Fruit fly (Drosophila melanogaster) whole organism, pupa: ENCODE data around the gene Ranbp21.

Source experiments
- CG10348 ChIP-seq: fragments of 200-800 bp; sonication (Bioruptor generic); IDR thresholded peaks from 2 replicates; pipeline ENCODE4 v1.3.6; 2022; ENCODE audit warnings: missing biosample characterization, missing genetic modification characterization
- CG13204 ChIP-seq: fragments of 200-800 bp; sonication (Bioruptor generic); optimal IDR thresholded peaks from 2 replicates; lab custom pipeline; 2018; ENCODE audit warnings: missing biosample characterization, mild to moderate bottlenecking, missing genetic modification characterization, moderate library complexity
- CG15710 ChIP-seq: fragments of 200-800 bp; sonication (Bioruptor generic); optimal IDR thresholded peaks from 2 replicates; lab custom pipeline; 2018; ENCODE audit warnings: missing biosample characterization, mild to moderate bottlenecking, missing genetic modification characterization, moderate library complexity
- CG17806 ChIP-seq: fragments of 200-800 bp; sonication (Bioruptor generic); optimal IDR thresholded peaks from 2 replicates; lab custom pipeline; 2018; ENCODE audit warnings: missing biosample characterization, mild to moderate bottlenecking, missing genetic modification characterization, moderate library complexity
- CG8159 ChIP-seq: fragments of 200-800 bp; sonication (Bioruptor generic); optimal IDR thresholded peaks from 3 replicates; lab custom pipeline; 2018; ENCODE audit warnings: missing biosample characterization, mild to moderate bottlenecking, missing genetic modification characterization, moderate library complexity
- CG8301 ChIP-seq: fragments of 200-800 bp; sonication (Bioruptor generic); optimal IDR thresholded peaks from 2 replicates; lab custom pipeline; 2018; ENCODE audit warnings: missing biosample characterization, mild to moderate bottlenecking, missing genetic modification characterization
- fd96Ca ChIP-seq: fragments of 200-800 bp; sonication (Bioruptor generic); IDR thresholded peaks from 3 replicates; pipeline ENCODE4 v1.3.6; 2022; ENCODE audit warnings: missing biosample characterization, missing genetic modification characterization
- rn ChIP-seq: fragments of 200-800 bp; sonication (Bioruptor generic); IDR thresholded peaks from 2 replicates; pipeline ENCODE4 v1.3.6; 2022; ENCODE audit warnings: missing biosample characterization, missing genetic modification characterization

DNA sequence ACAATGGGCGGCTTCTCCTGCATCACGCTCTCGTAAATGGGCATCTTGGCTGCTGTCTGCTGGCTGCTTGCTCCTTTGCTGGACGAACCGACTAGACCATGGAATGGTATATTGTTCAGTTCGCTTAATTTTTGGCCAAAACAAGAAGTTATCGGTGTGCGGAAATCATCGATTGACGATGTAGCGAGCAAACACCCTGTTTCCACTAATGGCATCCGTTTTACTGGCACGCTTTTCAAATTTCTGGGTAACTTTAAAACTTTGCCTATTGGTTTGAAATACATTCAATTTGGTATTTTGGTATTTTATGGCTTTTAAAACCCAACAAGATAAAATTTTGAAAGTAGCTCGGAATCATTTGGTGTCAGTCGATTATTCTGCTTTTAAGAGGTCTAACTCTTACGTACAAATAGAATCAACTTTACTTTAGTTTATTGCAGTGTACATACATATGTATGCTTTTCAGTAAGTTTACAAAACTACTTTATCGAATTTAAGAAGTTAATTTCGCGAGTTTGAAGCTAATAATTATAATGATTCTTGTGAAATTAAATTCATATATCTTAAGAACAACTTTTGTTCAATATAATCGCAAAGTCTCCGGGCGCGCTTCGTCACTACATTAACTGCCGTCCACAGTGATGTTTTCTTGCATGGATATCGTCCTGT, 6.1 kb downstream of the Ranbp21 start, which contains the start of gene Arp10:
- TF ChIP-seq CG15710 (no peak), CG13204 (GFP tag; lab: Kevin White, UChicago) (no peak), CG10348 (GFP tag; lab: Robert Waterston, UW) (no peak), rn (GFP tag; lab: Robert Waterston, UW) (no peak), CG8301 (tag; lab: Kevin White, UChicago) (no peak), CG17806 (tag; lab: Kevin White, UChicago) (no peak), fd96Ca (no peak), CG8159 (tag; lab: Kevin White, UChicago) (no peak)
